Fruit fly (Drosophila melanogaster): ENCODE data around the gene Efa6.
A peak's percentile ranks its signal among the peaks of the same experiment; 100 is the strongest.

Gene Efa6

DNA sequence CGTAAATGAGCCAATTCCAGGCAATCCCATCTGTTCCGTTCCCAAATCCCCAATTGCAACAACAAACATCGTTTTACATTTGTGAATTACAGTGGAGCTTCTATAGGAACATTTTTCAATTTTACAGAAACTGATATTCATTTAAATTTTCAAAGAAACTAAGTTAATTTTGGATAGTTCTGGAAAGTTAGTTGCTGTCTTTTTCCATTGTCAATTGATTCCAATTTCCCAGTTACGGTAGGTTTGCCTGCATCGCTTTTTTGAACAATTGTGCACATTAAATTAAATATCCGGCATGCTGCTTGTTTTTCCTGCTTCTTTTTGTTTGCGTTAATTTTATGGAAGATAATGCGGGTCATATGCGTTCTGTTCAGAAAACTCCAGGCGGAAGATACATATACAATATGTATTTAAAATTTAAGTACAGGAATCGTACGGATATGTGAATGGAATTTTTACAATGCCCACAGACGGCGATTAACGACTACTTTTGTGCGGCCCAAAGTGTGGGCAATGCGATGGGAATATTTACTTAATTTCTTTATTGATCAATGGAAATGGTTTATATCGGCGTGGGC is 40.5 kb downstream of the Efa6 start (continued):
- TF ChIP-seq CG12391 (tag; optimal IDR thresholded peaks at IDR 0.05) (peak; percentile 48), Ssrp (tag; optimal IDR thresholded peaks at IDR 0.05) (peak; percentile 3), prd (optimal IDR thresholded peaks at IDR 0.05) (no peak), prd (GFP tag; IDR thresholded peaks at IDR 0.05) (no peak), CG2129 (GFP tag; IDR thresholded peaks at IDR 0.05; ENCODE audit: partially characterized antibody) (no peak), tio (GFP tag; optimal IDR thresholded peaks at IDR 0.05) (no peak), lmd (GFP tag; IDR thresholded peaks at IDR 0.05) (0 out of 2 replicates have a peak, but pooled peaks have one; percentile 20), Mad (GFP tag; optimal IDR thresholded peaks at IDR 0.05) (no peak), ATbp (GFP tag; optimal IDR thresholded peaks at IDR 0.05) (no peak), CG16779 (GFP tag; IDR thresholded peaks at IDR 0.05) (no peak), Ada2b (GFP tag; IDR thresholded peaks at IDR 0.05) (peak; percentile 50), Dad (GFP tag; optimal IDR thresholded peaks at IDR 0.05) (no peak), CG17328 (GFP tag; IDR thresholded peaks at IDR 0.05) (peak; percentile 38; the same call in 1 of the 2 replicates), Atf6 (GFP tag; IDR thresholded peaks at IDR 0.05) (peak; percentile 31; the same call in 1 of the 2 replicates), Sry-δ (GFP tag; optimal IDR thresholded peaks at IDR 0.05) (no peak), h (optimal IDR thresholded peaks at IDR 0.05) (no peak), CG2678 (tag; optimal IDR thresholded peaks at IDR 0.05) (peak; percentile 37), CG11247 (GFP tag; IDR thresholded peaks at IDR 0.05) (no peak), kah (GFP tag; optimal IDR thresholded peaks at IDR 0.05) (no peak), zfh1 (GFP tag; IDR thresholded peaks at IDR 0.05) (no peak), Abd-B (GFP tag; optimal IDR thresholded peaks at IDR 0.05) (no peak), nerfin-2 (GFP tag; IDR thresholded peaks at IDR 0.05; ENCODE audit: partially characterized antibody) (no peak), MTF-1 (GFP tag; optimal IDR thresholded peaks at IDR 0.05; ENCODE audit: borderline replicate concordance) (no peak), CG18011 (GFP tag; optimal IDR thresholded peaks at IDR 0.05) (no peak), CG13775 (GFP tag; optimal IDR thresholded peaks at IDR 0.05) (no peak), Hey (tag; optimal IDR thresholded peaks at IDR 0.05) (no peak), CG34376 (GFP tag; optimal IDR thresholded peaks at IDR 0.05) (no peak), seq (GFP tag; IDR thresholded peaks at IDR 0.05) (peak; percentile 46; the same call in 1 of the 2 replicates), CG7786 (GFP tag; optimal IDR thresholded peaks at IDR 0.05) (no peak), Fer1 (GFP tag; optimal IDR thresholded peaks at IDR 0.05) (no peak), CG13424 (tag; optimal IDR thresholded peaks at IDR 0.05) (peak; percentile 56)

dm6 chr3R:22629174-22629573 is 41.6 kb downstream of the Efa6 start:
- TF ChIP-seq dmrt99B (tag; optimal IDR thresholded peaks at IDR 0.05) = peak; percentile 33
- TF ChIP-seq Hey (tag; optimal IDR thresholded peaks at IDR 0.05) = no peak
- TF ChIP-seq Dref (GFP tag; IDR thresholded peaks at IDR 0.05) = no peak
- TF ChIP-seq Med (GFP tag) = peak; percentile 48
- no peak for TF ChIP-seq crp (GFP tag; optimal IDR thresholded peaks at IDR 0.05)
- TF ChIP-seq CG7839 (tag; optimal IDR thresholded peaks at IDR 0.05) = peak; percentile 23
- TF ChIP-seq CG7556 (GFP tag; optimal IDR thresholded peaks at IDR 0.05) = peak; percentile 36
- TF ChIP-seq esg (GFP tag; conservative IDR thresholded peaks at IDR 0.05) = no peak
- no peak for TF ChIP-seq Bteb2 (GFP tag; optimal IDR thresholded peaks at IDR 0.05)
- TF ChIP-seq Sox102F (GFP tag; optimal IDR thresholded peaks at IDR 0.05) = peak; percentile 17
- no peak for TF ChIP-seq CG10209 (GFP tag; optimal IDR thresholded peaks at IDR 0.05)
- TF ChIP-seq CG13424 (tag; optimal IDR thresholded peaks at IDR 0.05) = peak; percentile 13
- TF ChIP-seq CG12071 (GFP tag; optimal IDR thresholded peaks at IDR 0.05) = no peak
- no peak for TF ChIP-seq NC2β (GFP tag; optimal IDR thresholded peaks at IDR 0.05)
- TF ChIP-seq grau (tag; optimal IDR thresholded peaks at IDR 0.05) = peak; percentile 36
- no peak for TF ChIP-seq sr (GFP tag; IDR thresholded peaks at IDR 0.05)
- peak; percentile 31 for TF ChIP-seq CG2678 (tag; optimal IDR thresholded peaks at IDR 0.05)
- no peak for TF ChIP-seq CG42726 (GFP tag; IDR thresholded peaks at IDR 0.05; ENCODE audit: partially characterized antibody)
- no peak for TF ChIP-seq CG10431 (GFP tag; optimal IDR thresholded peaks at IDR 0.05)
- no peak for TF ChIP-seq Myb (GFP tag; optimal IDR thresholded peaks at IDR 0.05)
- TF ChIP-seq CG10267 (tag; optimal IDR thresholded peaks at IDR 0.05) = peak; percentile 1
- TF ChIP-seq CG32532 (GFP tag; IDR thresholded peaks at IDR 0.05) = no peak
- no peak for TF ChIP-seq dpn (GFP tag; optimal IDR thresholded peaks at IDR 0.05)
